Worm (Caenorhabditis elegans) whole organism, L3 larva: Measurements from ENCODE around the gene col-12.

Source experiments
- ZK546.5 ChIP-seq: sonication (generic microtip); optimal IDR thresholded peaks from 2 replicates; lab custom pipeline; 2017; ENCODE audit warnings: missing biosample characterization, missing genetic modification characterization
- ceh-16 ChIP-seq: sonication (generic microtip); optimal IDR thresholded peaks from 2 replicates; lab custom pipeline; 2017; ENCODE audit warnings: missing biosample characterization, missing genetic modification characterization
- elt-1 ChIP-seq: fragments of 150-350 bp; optimal IDR thresholded peaks from 2 replicates; lab custom pipeline; 2014; ENCODE audit warnings: missing biosample characterization, missing genetic modification characterization
- fkh-2 ChIP-seq: fragments of 150-350 bp; optimal IDR thresholded peaks from 2 replicates; lab custom pipeline; 2014; ENCODE audit warnings: missing biosample characterization, missing genetic modification reagents, missing genetic modification characterization
- lin-15B ChIP-seq: fragments of 150-350 bp; optimal IDR thresholded peaks from 2 replicates; lab custom pipeline; 2014; ENCODE audit warnings: missing biosample characterization, missing genetic modification characterization
- nhr-23 ChIP-seq: fragments of 150-350 bp; optimal IDR thresholded peaks from 2 replicates; lab custom pipeline; 2014; ENCODE audit warnings: missing biosample characterization, missing genetic modification reagents, missing genetic modification characterization
- nhr-76 ChIP-seq: fragments of 150-350 bp; sonication (generic microtip); optimal IDR thresholded peaks from 5 replicates; lab custom pipeline; 2014; ENCODE audit warnings: missing biosample characterization, missing genetic modification characterization
- snpc-4 ChIP-seq: fragments of 150-350 bp; optimal IDR thresholded peaks from 2 replicates; lab custom pipeline; 2014; ENCODE audit warnings: missing biosample characterization, missing genetic modification characterization
- unc-39 ChIP-seq: sonication (generic microtip); optimal IDR thresholded peaks from 4 replicates; lab custom pipeline; 2017; ENCODE audit warnings: missing biosample characterization, missing genetic modification characterization
- zag-1 ChIP-seq: fragments of 150-350 bp; optimal IDR thresholded peaks from 2 replicates; lab custom pipeline; 2014; ENCODE audit warnings: missing biosample characterization, missing genetic modification characterization

ce11 chrV:10395173-10395766 lies 29.7 kb downstream of the col-12 start, which contains the start of the genes col-151 and ugt-1:
- TF ChIP-seq fkh-2 (tag; lab: Kevin White, UChicago) (no peak), snpc-4 (no peak), nhr-76 (tag; lab: Kevin White, UChicago) (no peak), ceh-16 (tag; lab: Kevin White, UChicago) (no peak), zag-1 (tag; lab: Kevin White, UChicago) (no peak), lin-15B (tag; lab: Kevin White, UChicago) (no peak), unc-39 (tag; lab: Kevin White, UChicago) (no peak), elt-1 (tag; lab: Kevin White, UChicago) (no peak), ZK546.5 (no peak), nhr-23 (tag; lab: Kevin White, UChicago) (no peak)
